Worm (Caenorhabditis elegans) whole organism, mixed stage, embryonic: ENCODE results near the gene C25E10.11.

Experiments
- cnd-1 ChIP-seq: fragments of 200-800 bp; sonication (Bioruptor generic); optimal IDR thresholded peaks from 2 replicates; lab custom pipeline; 2018; ENCODE audit warnings: mild to moderate bottlenecking, missing genetic modification characterization, missing compliant biosample characterization
- drap-1 ChIP-seq: fragments of 200-800 bp; sonication (Bioruptor generic); optimal IDR thresholded peaks from 3 replicates; lab custom pipeline; 2018; ENCODE audit warnings: mild to moderate bottlenecking, missing genetic modification characterization, missing compliant biosample characterization
- lin-13 ChIP-seq: fragments of 150-350 bp; optimal IDR thresholded peaks from 2 replicates; lab custom pipeline; 2014; ENCODE audit warnings: missing biosample characterization, missing genetic modification characterization

DNA sequence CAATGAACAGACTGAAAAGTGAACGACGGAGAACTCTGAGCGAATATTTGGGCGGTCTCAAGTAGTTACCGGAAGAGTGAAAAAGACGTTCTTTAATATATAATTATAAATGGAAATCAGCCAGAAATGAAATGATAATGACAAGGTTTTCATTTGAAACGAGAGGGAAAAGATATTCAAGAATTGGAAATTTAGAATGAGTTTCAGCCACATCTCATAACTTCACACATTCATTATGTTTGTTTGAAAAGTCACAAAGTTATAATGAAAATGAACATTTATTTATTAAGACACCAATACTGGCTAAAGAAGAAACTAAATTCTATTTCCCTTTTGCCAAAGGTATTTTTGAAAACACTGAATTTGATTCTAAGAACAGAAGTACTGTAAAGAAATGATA lies 7.4 kb downstream of the C25E10.11 start, which contains the start of gene C25E10.7:
- TF ChIP-seq cnd-1 (tag; lab: Kevin White, UChicago): no peak
- no peak for TF ChIP-seq drap-1 (GFP tag; lab: Kevin White, UChicago)
- TF ChIP-seq lin-13 (tag; lab: Kevin White, UChicago): no peak
